Worm (Caenorhabditis elegans): ENCODE results near the gene rpt-1.

rpt-1 gene

ce11 chrV:11985384-11985783 lies 3.2 kb upstream of the rpt-1 start, which contains the start of gene mans-2:
mans-2 (minus strand) TSS chrV:11985484.
- TF ChIP-seq med-1 (GFP tag; optimal IDR thresholded peaks at IDR 0.05; ENCODE audit: insufficient read depth) (no peak), tab-1 (GFP tag; IDR thresholded peaks at IDR 0.05) (no peak), klf-2 (GFP tag; conservative IDR thresholded peaks at IDR 0.05) (no peak), cog-1 (tag; optimal IDR thresholded peaks at IDR 0.05) (no peak), ztf-29 (GFP tag; IDR thresholded peaks at IDR 0.05) (no peak), T22C8.4 (GFP tag; IDR thresholded peaks at IDR 0.05) (no peak)

- TF ChIP-seq flt-1 (GFP tag; IDR thresholded peaks at IDR 0.05) (peak; percentile 87), med-1 (GFP tag; optimal IDR thresholded peaks at IDR 0.05; ENCODE audit: insufficient read depth) (no peak), tab-1 (GFP tag; IDR thresholded peaks at IDR 0.05) (0 out of 2 replicates have a peak, but pooled peaks have one; percentile 72), ztf-23 (GFP tag; IDR thresholded peaks at IDR 0.05) (peak; percentile 75; the same call in 1 of the 2 replicates), T22C8.4 (GFP tag; IDR thresholded peaks at IDR 0.05) (no peak), ztf-29 (GFP tag; IDR thresholded peaks at IDR 0.05) (peak; percentile 94), ref-1 (GFP tag; conservative IDR thresholded peaks at IDR 0.05) (peak; percentile 41; the same call in 1 of the 2 replicates), cog-1 (tag; optimal IDR thresholded peaks at IDR 0.05) (peak; percentile 28), klf-2 (GFP tag; conservative IDR thresholded peaks at IDR 0.05) (no peak)
Observed at ce11 chrV:11979673-11980561, 2.3 kb downstream of the rpt-1 start, which contains the start of gene snr-4. snr-4 (minus strand) TSS chrV:11979723.

- TF ChIP-seq flt-1 (GFP tag; IDR thresholded peaks at IDR 0.05) (no peak), cog-1 (tag; optimal IDR thresholded peaks at IDR 0.05) (no peak), tab-1 (GFP tag; IDR thresholded peaks at IDR 0.05) (no peak), ref-1 (GFP tag; conservative IDR thresholded peaks at IDR 0.05) (no peak), T22C8.4 (GFP tag; IDR thresholded peaks at IDR 0.05) (no peak), ztf-23 (GFP tag; IDR thresholded peaks at IDR 0.05) (no peak), ztf-29 (GFP tag; IDR thresholded peaks at IDR 0.05) (no peak), med-1 (GFP tag; optimal IDR thresholded peaks at IDR 0.05; ENCODE audit: insufficient read depth) (no peak), klf-2 (GFP tag; conservative IDR thresholded peaks at IDR 0.05) (no peak)
Observed at ce11 chrV:11978179-11978578, 4.0 kb downstream of the rpt-1 start, which contains the start of gene mif-2. mif-2 (minus strand) TSS chrV:11978459.

DNA sequence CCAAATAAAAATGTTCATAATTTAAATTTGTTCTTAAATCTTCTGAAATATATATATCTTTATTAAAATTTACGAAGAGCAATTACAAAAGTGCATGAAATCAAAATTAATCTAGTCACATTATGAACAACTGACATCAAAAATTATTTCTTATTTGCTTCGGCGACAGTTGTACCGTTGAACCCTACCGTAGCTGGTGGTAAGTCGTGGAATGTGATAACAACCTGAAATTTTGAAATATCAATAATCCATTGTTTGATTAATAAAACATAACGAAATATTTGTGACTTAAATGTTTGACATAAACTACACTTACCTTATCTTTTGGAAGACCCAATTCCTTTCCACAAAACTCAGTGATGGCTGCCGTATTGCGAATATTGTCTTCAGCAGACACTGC lies 5.5 kb downstream of the rpt-1 start:
- TF ChIP-seq ztf-23 (GFP tag; IDR thresholded peaks at IDR 0.05): no peak
- no peak for TF ChIP-seq tab-1 (GFP tag; IDR thresholded peaks at IDR 0.05)
- no peak for TF ChIP-seq klf-2 (GFP tag; conservative IDR thresholded peaks at IDR 0.05)
- no peak for TF ChIP-seq ztf-29 (GFP tag; IDR thresholded peaks at IDR 0.05)
- no peak for TF ChIP-seq med-1 (GFP tag; optimal IDR thresholded peaks at IDR 0.05; ENCODE audit: insufficient read depth)
- no peak for TF ChIP-seq T22C8.4 (GFP tag; IDR thresholded peaks at IDR 0.05)
- no peak for TF ChIP-seq ref-1 (GFP tag; conservative IDR thresholded peaks at IDR 0.05)
- TF ChIP-seq cog-1 (tag; optimal IDR thresholded peaks at IDR 0.05): no peak

DNA sequence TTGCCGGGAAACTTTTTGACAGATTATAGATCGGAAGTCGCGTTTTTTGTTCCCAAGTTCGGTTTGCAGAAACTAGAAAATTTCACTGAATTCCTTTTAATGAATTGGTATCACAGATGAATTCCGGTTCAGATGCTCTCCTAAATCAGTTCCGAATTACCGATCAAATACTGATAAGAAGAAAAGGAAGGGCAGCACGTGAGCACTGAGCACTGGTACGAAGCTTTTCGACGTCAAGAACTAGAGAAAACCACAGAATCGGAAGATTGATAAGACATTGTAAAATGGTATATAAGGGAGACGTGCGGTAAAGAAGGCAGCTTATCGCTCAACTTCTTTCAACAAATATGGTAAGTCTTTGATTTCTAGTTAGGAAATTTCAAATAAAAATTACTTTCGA lies 7.0 kb downstream of the rpt-1 start, which contains the start of gene cpr-1:
cpr-1 (plus strand) TSS at position 319 of the 400 bp plus-strand sequence.
- TF ChIP-seq ztf-29 (GFP tag; IDR thresholded peaks at IDR 0.05) (no peak), T22C8.4 (GFP tag; IDR thresholded peaks at IDR 0.05) (no peak), med-1 (GFP tag; optimal IDR thresholded peaks at IDR 0.05; ENCODE audit: insufficient read depth) (no peak), klf-2 (GFP tag; conservative IDR thresholded peaks at IDR 0.05) (no peak), flt-1 (GFP tag; IDR thresholded peaks at IDR 0.05) (no peak), tab-1 (GFP tag; IDR thresholded peaks at IDR 0.05) (no peak), cog-1 (tag; optimal IDR thresholded peaks at IDR 0.05) (no peak), ztf-23 (GFP tag; IDR thresholded peaks at IDR 0.05) (no peak), ref-1 (GFP tag; conservative IDR thresholded peaks at IDR 0.05) (no peak)

ce11 chrV:11964723-11965122 lies 17.5 kb downstream of the rpt-1 start, which contains the start of gene F58H1.7:
F58H1.7 (minus strand) TSS chrV:11964823.
- no peak for TF ChIP-seq ztf-23 (GFP tag; IDR thresholded peaks at IDR 0.05)
- no peak for TF ChIP-seq T22C8.4 (GFP tag; IDR thresholded peaks at IDR 0.05)
- no peak for TF ChIP-seq flt-1 (GFP tag; IDR thresholded peaks at IDR 0.05)
- TF ChIP-seq klf-2 (GFP tag; conservative IDR thresholded peaks at IDR 0.05): no peak
- no peak for TF ChIP-seq med-1 (GFP tag; optimal IDR thresholded peaks at IDR 0.05; ENCODE audit: insufficient read depth)
- TF ChIP-seq cog-1 (tag; optimal IDR thresholded peaks at IDR 0.05): no peak
- no peak for TF ChIP-seq ref-1 (GFP tag; conservative IDR thresholded peaks at IDR 0.05)
- TF ChIP-seq tab-1 (GFP tag; IDR thresholded peaks at IDR 0.05): no peak
- TF ChIP-seq ztf-29 (GFP tag; IDR thresholded peaks at IDR 0.05): no peak

DNA sequence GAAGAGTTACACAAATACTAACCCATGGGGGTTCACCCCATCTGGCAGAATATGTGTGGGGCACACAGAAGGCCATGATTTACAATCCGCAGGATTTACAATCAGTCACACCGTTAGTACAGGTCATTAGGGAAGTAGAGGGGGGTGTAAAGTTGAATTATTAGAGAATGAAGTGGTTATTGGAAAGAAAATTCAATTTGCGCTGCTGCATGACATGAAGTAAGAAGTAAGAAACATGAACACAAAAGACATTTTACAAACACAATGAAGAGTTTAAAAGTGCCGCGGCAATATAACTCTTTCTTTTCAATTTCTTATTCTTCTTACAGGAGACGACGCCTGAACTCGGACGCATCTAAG lies 21.4 kb downstream of the rpt-1 start:
- TF ChIP-seq ztf-23 (GFP tag; IDR thresholded peaks at IDR 0.05) (no peak), T22C8.4 (GFP tag; IDR thresholded peaks at IDR 0.05) (no peak), ref-1 (GFP tag; conservative IDR thresholded peaks at IDR 0.05) (no peak), flt-1 (GFP tag; IDR thresholded peaks at IDR 0.05) (no peak), ztf-29 (GFP tag; IDR thresholded peaks at IDR 0.05) (no peak), tab-1 (GFP tag; IDR thresholded peaks at IDR 0.05) (no peak), cog-1 (tag; optimal IDR thresholded peaks at IDR 0.05) (no peak), klf-2 (GFP tag; conservative IDR thresholded peaks at IDR 0.05) (no peak), med-1 (GFP tag; optimal IDR thresholded peaks at IDR 0.05; ENCODE audit: insufficient read depth) (no peak)

DNA sequence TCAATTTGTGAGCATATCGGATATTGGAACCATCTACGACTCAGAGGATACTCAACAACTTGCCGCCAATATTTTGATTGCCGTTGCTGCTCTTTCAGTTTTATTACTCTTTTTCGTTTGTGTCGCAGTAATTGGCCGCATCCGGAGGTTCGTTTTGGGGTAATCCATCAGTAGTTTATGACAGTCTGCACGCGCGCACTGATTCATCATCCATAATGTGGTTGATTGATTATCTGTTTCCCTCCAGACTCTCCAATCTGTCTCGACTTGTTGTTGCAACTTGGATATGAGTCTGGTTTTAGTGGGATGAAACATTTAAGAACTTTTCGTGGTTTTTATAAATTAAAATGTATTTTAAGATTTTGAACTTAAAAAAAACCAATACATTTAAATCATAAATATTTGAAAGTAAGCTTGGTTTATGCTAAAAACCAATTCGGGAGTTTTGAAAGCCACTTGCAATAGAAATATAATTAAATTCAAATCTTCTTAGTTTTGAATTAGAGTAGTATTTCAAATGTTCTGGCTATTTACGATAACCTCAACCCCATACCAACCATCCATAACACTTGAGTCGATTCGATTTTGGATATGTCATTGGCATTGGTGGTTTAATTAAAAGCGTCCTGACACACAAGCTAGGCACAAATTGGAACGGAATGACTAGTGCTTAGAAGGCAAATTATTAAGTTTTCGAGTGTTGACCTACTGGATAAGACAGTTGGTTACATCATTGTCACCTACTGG lies 21.9 kb downstream of the rpt-1 start:
- TF ChIP-seq cog-1 (tag; optimal IDR thresholded peaks at IDR 0.05) (no peak), klf-2 (GFP tag; conservative IDR thresholded peaks at IDR 0.05) (no peak), flt-1 (GFP tag; IDR thresholded peaks at IDR 0.05) (no peak), tab-1 (GFP tag; IDR thresholded peaks at IDR 0.05) (no peak), ztf-29 (GFP tag; IDR thresholded peaks at IDR 0.05) (no peak), ref-1 (GFP tag; conservative IDR thresholded peaks at IDR 0.05) (no peak), med-1 (GFP tag; optimal IDR thresholded peaks at IDR 0.05; ENCODE audit: insufficient read depth) (no peak), T22C8.4 (GFP tag; IDR thresholded peaks at IDR 0.05) (no peak), ztf-23 (GFP tag; IDR thresholded peaks at IDR 0.05) (no peak)

All from whole organism, midembryonic.